Worm (Caenorhabditis elegans) whole organism, L1 larva: Measurements from ENCODE around the gene gst-39.

Experiments
- C04F5.9 ChIP-seq: sonication (generic microtip); optimal IDR thresholded peaks from 2 replicates; lab custom pipeline; 2016; ENCODE audit warnings: missing genetic modification characterization, missing compliant biosample characterization
- C16A3.4 ChIP-seq: fragments of 150-350 bp; optimal IDR thresholded peaks from 2 replicates; lab custom pipeline; 2014; ENCODE audit warnings: missing biosample characterization, missing genetic modification characterization
- aha-1 ChIP-seq: fragments of 150-350 bp; optimal IDR thresholded peaks from 2 replicates; lab custom pipeline; 2014; ENCODE audit warnings: missing biosample characterization, missing genetic modification characterization
- alr-1 ChIP-seq: fragments of 200-800 bp; sonication (Bioruptor generic); optimal IDR thresholded peaks from 2 replicates; lab custom pipeline; 2018; ENCODE audit warnings: borderline replicate concordance, mild to moderate bottlenecking, missing genetic modification characterization, missing compliant biosample characterization
- aly-2 ChIP-seq: fragments of 150-350 bp; optimal IDR thresholded peaks from 2 replicates; lab custom pipeline; 2014; ENCODE audit warnings: missing biosample characterization, missing genetic modification characterization
- blmp-1 ChIP-seq: fragments of 150-350 bp; optimal IDR thresholded peaks from 2 replicates; lab custom pipeline; 2014; ENCODE audit warnings: missing biosample characterization, missing genetic modification characterization
- ceh-63 ChIP-seq: fragments of 200-800 bp; sonication (Bioruptor generic); optimal IDR thresholded peaks from 2 replicates; lab custom pipeline; 2018; ENCODE audit warnings: mild to moderate bottlenecking, missing genetic modification characterization, missing compliant biosample characterization
- ceh-8 ChIP-seq: fragments of 200-800 bp; sonication (Bioruptor generic); optimal IDR thresholded peaks from 2 replicates; lab custom pipeline; 2018; ENCODE audit warnings: mild to moderate bottlenecking, missing genetic modification characterization, moderate library complexity, missing compliant biosample characterization
- ceh-88 ChIP-seq: fragments of 200-800 bp; sonication (Bioruptor generic); IDR thresholded peaks from 2 replicates; pipeline ENCODE4 v1.3.6; 2022; ENCODE audit warnings: missing genetic modification characterization, missing compliant biosample characterization
- efl-1 ChIP-seq, 4 experiments: fragments of 150-350 bp; optimal IDR thresholded peaks in 3 of 4; peaks in 1 of 4; 1 replicate in 1 of 4; 2 replicates in 3 of 4; lab custom pipeline; 2014; ENCODE audit warnings: missing biosample characterization in 2 of 4, missing genetic modification characterization in 2 of 4, missing genetic modification reagents in 2 of 4
- efl-3 ChIP-seq: fragments of 200-800 bp; sonication (Bioruptor generic); optimal IDR thresholded peaks from 2 replicates; lab custom pipeline; 2018; ENCODE audit warnings: mild to moderate bottlenecking, missing genetic modification characterization, missing compliant biosample characterization
- egl-13 ChIP-seq: sonication (generic microtip); optimal IDR thresholded peaks from 2 replicates; lab custom pipeline; 2016; ENCODE audit warnings: missing genotype, missing genetic modification reagents, missing genetic modification characterization, missing compliant biosample characterization
- elt-2 ChIP-seq: sonication (generic microtip); optimal IDR thresholded peaks from 2 replicates; lab custom pipeline; 2016; ENCODE audit warnings: missing genetic modification characterization, mild to moderate bottlenecking, inconsistent platforms, missing compliant biosample characterization, missing genetic modification reagents
- ets-5 ChIP-seq: fragments of 200-800 bp; sonication (Bioruptor generic); IDR thresholded peaks from 2 replicates; pipeline ENCODE4 v1.3.6; 2022; ENCODE audit warnings: missing genetic modification characterization, missing compliant biosample characterization
- fkh-10 ChIP-seq: sonication (generic microtip); optimal IDR thresholded peaks from 2 replicates; lab custom pipeline; 2017; ENCODE audit warnings: missing biosample characterization, missing genetic modification reagents, missing genetic modification characterization
- fkh-8 ChIP-seq: sonication (generic microtip); optimal IDR thresholded peaks from 2 replicates; lab custom pipeline; 2016; ENCODE audit warnings: mild to moderate bottlenecking, missing genetic modification characterization, missing compliant biosample characterization
- fos-1 ChIP-seq: fragments of 150-350 bp; optimal IDR thresholded peaks from 2 replicates; lab custom pipeline; 2014; ENCODE audit warnings: missing biosample characterization, missing genetic modification characterization
- grh-1 ChIP-seq: fragments of 200-800 bp; sonication (Bioruptor generic); IDR thresholded peaks from 2 replicates; pipeline ENCODE4 v1.3.6; 2022; ENCODE audit warnings: missing genetic modification reagents, missing genetic modification characterization, missing compliant biosample characterization
- hlh-4 ChIP-seq: sonication (generic microtip); optimal IDR thresholded peaks from 2 replicates; lab custom pipeline; 2016; ENCODE audit warnings: mild to moderate bottlenecking, missing genetic modification characterization, missing compliant biosample characterization
- hpl-2 ChIP-seq: fragments of 150-350 bp; optimal IDR thresholded peaks from 2 replicates; lab custom pipeline; 2014; ENCODE audit warnings: missing biosample characterization, missing genetic modification reagents, missing genetic modification characterization
- isw-1 ChIP-seq: fragments of 200-800 bp; sonication (Bioruptor generic); IDR thresholded peaks from 2 replicates; pipeline ENCODE4 v1.3.6; 2022; ENCODE audit warnings: missing genetic modification characterization, missing compliant biosample characterization
- lin-14 ChIP-seq: fragments of 200-800 bp; sonication (Bioruptor generic); optimal IDR thresholded peaks from 2 replicates; lab custom pipeline; 2018; ENCODE audit warnings: mild to moderate bottlenecking, missing genetic modification characterization, moderate library complexity, missing compliant biosample characterization
- lin-15B ChIP-seq: fragments of 150-350 bp; sonication (generic microtip); optimal IDR thresholded peaks from 3 replicates; lab custom pipeline; 2014; ENCODE audit warnings: missing biosample characterization, missing genetic modification characterization
- lin-35 ChIP-seq, 2 experiments: fragments of 150-350 bp; optimal IDR thresholded peaks; 2 replicates each; lab custom pipeline; 2014; ENCODE audit warnings: missing biosample characterization in 2 of 2, missing genetic modification characterization in 2 of 2, missing genetic modification reagents in 2 of 2
- lir-3 ChIP-seq: sonication (generic microtip); optimal IDR thresholded peaks from 2 replicates; lab custom pipeline; 2016; ENCODE audit warnings: mild to moderate bottlenecking, missing genetic modification characterization, moderate library complexity, missing compliant biosample characterization; ENCODE audit not compliant: poor library complexity
- lsy-2 ChIP-seq, 2 experiments: fragments of 150-350 bp; optimal IDR thresholded peaks; 2 replicates each; lab custom pipeline; 2014; ENCODE audit warnings: missing biosample characterization in 2 of 2, missing genetic modification characterization in 2 of 2
- mdl-1 ChIP-seq, 2 experiments: fragments of 150-350 bp; optimal IDR thresholded peaks; 2 replicates each; lab custom pipeline; 2014 to 2017; ENCODE audit warnings: missing biosample characterization in 2 of 2, missing genetic modification characterization in 2 of 2, inconsistent platforms in 1 of 2
- mef-2 ChIP-seq: fragments of 150-350 bp; optimal IDR thresholded peaks from 2 replicates; lab custom pipeline; 2014; ENCODE audit warnings: missing biosample characterization, missing genetic modification characterization
- mep-1 ChIP-seq: fragments of 150-350 bp; optimal IDR thresholded peaks from 2 replicates; lab custom pipeline; 2014; ENCODE audit warnings: missing biosample characterization, missing genetic modification characterization
- nhr-28 ChIP-seq: fragments of 150-350 bp; optimal IDR thresholded peaks from 2 replicates; lab custom pipeline; 2014; ENCODE audit warnings: missing biosample characterization, missing genetic modification characterization
- nhr-47 ChIP-seq: sonication (generic microtip); optimal IDR thresholded peaks from 2 replicates; lab custom pipeline; 2016; ENCODE audit warnings: mild to moderate bottlenecking, missing genetic modification characterization, moderate library complexity, missing compliant biosample characterization
- nhr-71 ChIP-seq: sonication (generic microtip); optimal IDR thresholded peaks from 2 replicates; lab custom pipeline; 2016; ENCODE audit warnings: mild to moderate bottlenecking, missing genetic modification characterization, moderate library complexity, missing compliant biosample characterization
- nhr-84 ChIP-seq: sonication (generic microtip); optimal IDR thresholded peaks from 2 replicates; lab custom pipeline; 2017; ENCODE audit warnings: missing biosample characterization, missing genetic modification characterization
- nhr-85 ChIP-seq: sonication (generic microtip); peaks from one replicate; lab custom pipeline; 2016; ENCODE audit warnings: missing genetic modification characterization, inconsistent platforms, missing compliant biosample characterization
- pax-3 ChIP-seq: fragments of 200-800 bp; sonication (Bioruptor generic); optimal IDR thresholded peaks from 2 replicates; lab custom pipeline; 2018; ENCODE audit warnings: mild to moderate bottlenecking, missing genetic modification characterization, moderate library complexity, missing compliant biosample characterization
- rnt-1 ChIP-seq: sonication (generic microtip); optimal IDR thresholded peaks from 2 replicates; lab custom pipeline; 2016; ENCODE audit warnings: mild to moderate bottlenecking, missing genetic modification characterization, moderate library complexity, missing compliant biosample characterization
- snpc-4 ChIP-seq: fragments of 150-350 bp; optimal IDR thresholded peaks from 2 replicates; lab custom pipeline; 2014; ENCODE audit warnings: missing biosample characterization, missing genetic modification characterization
- snu-23 ChIP-seq: sonication (generic microtip); optimal IDR thresholded peaks from 2 replicates; lab custom pipeline; 2016; ENCODE audit warnings: missing genetic modification characterization, missing compliant biosample characterization
- sox-4 ChIP-seq: sonication (generic microtip); optimal IDR thresholded peaks from 2 replicates; lab custom pipeline; 2016; ENCODE audit warnings: missing genetic modification characterization, missing compliant biosample characterization
- sptf-1 ChIP-seq: fragments of 150-350 bp; optimal IDR thresholded peaks from 2 replicates; lab custom pipeline; 2014; ENCODE audit warnings: missing biosample characterization, missing genetic modification characterization
- sup-37 ChIP-seq: fragments of 200-800 bp; sonication (Bioruptor generic); optimal IDR thresholded peaks from 2 replicates; lab custom pipeline; 2018; ENCODE audit warnings: mild to moderate bottlenecking, missing genetic modification characterization, missing compliant biosample characterization
- swsn-7 ChIP-seq: sonication (generic microtip); optimal IDR thresholded peaks from 2 replicates; lab custom pipeline; 2016; ENCODE audit warnings: missing genetic modification characterization, missing compliant biosample characterization
- tbx-2 ChIP-seq: sonication (generic microtip); optimal IDR thresholded peaks from 2 replicates; lab custom pipeline; 2016; ENCODE audit warnings: missing genetic modification characterization, missing compliant biosample characterization
- tlp-1 ChIP-seq: fragments of 150-350 bp; optimal IDR thresholded peaks from 2 replicates; lab custom pipeline; 2014; ENCODE audit warnings: missing biosample characterization, missing genetic modification characterization
- unc-30 ChIP-seq: sonication (generic microtip); optimal IDR thresholded peaks from 2 replicates; lab custom pipeline; 2017; ENCODE audit warnings: missing biosample characterization, missing genetic modification characterization
- unc-86 ChIP-seq: sonication (generic microtip); optimal IDR thresholded peaks from 2 replicates; lab custom pipeline; 2016; ENCODE audit warnings: missing genetic modification characterization, missing compliant biosample characterization
- unc-98 ChIP-seq: fragments of 200-800 bp; sonication (Bioruptor generic); IDR thresholded peaks from 2 replicates; pipeline ENCODE4 v1.3.6; 2022; ENCODE audit warnings: missing genetic modification characterization, missing compliant biosample characterization
- ztf-4 ChIP-seq: fragments of 150-350 bp; optimal IDR thresholded peaks from 2 replicates; lab custom pipeline; 2014; ENCODE audit warnings: missing biosample characterization, missing genetic modification characterization

gst-39 gene

ce11 chrII:15193961-15194360 is 22.2 kb upstream of the gst-39 start (continued):
- no peak for TF ChIP-seq C04F5.9 (tag; lab: Kevin White, UChicago)
- TF ChIP-seq hpl-2 (GFP tag; lab: Kevin White, UChicago) = no peak
- no peak for TF ChIP-seq isw-1
- no peak for TF ChIP-seq fkh-8 (tag; lab: Kevin White, UChicago)
- peak; percentile 31 for TF ChIP-seq lir-3 (tag; lab: Kevin White, UChicago)
- peak; percentile 87 for TF ChIP-seq nhr-71 (tag; lab: Kevin White, UChicago)
- no peak for TF ChIP-seq sup-37 (GFP tag; lab: Kevin White, UChicago)
- TF ChIP-seq mef-2 (tag; lab: Kevin White, UChicago) = no peak
- peak; percentile 39 for TF ChIP-seq swsn-7 (tag; lab: Kevin White, UChicago)
- TF ChIP-seq lsy-2 (tag; optimal IDR thresholded peaks at IDR 0.05; lab: Kevin White, UChicago) = peak; percentile 51 to 54
- no peak for TF ChIP-seq ets-5
- TF ChIP-seq ceh-88 = no peak

ce11 chrII:15190971-15191370 is 19.3 kb upstream of the gst-39 start:
- TF ChIP-seq pax-3 (no peak), elt-2 (peak; percentile 66)

DNA sequence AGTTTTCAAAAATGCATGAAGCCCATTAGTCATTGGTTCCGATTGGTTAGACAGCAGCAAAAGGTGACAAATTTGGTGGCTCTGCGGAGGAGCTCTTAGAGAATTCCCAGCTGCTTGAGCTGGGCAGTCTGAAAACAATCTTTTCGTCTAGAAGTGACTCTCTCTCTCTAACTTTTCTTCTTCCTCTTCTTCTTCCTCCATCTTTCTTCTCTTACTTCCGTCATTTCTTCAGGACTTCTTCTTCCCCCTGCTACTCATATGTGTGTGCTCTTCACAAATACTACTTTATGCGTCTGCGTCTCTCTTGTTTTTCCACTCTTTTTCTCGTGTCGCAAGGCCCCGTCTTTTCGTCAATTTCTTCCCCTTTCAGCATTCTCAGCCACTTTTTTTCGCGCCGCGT is 18.2 kb upstream of the gst-39 start:
- TF ChIP-seq sptf-1 (tag; lab: Kevin White, UChicago) (no peak), swsn-7 (tag; lab: Kevin White, UChicago) (peak; percentile 48), mef-2 (tag; lab: Kevin White, UChicago) (no peak), mep-1 (tag; lab: Kevin White, UChicago) (peak; percentile 28), grh-1 (GFP tag; lab: Robert Waterston, UW) (no peak), aly-2 (no peak), efl-1 (optimal IDR thresholded peaks at IDR 0.05; lab: Kevin White, UChicago) (peak; percentile 35 to 41), efl-1 (GFP tag; optimal IDR thresholded peaks at IDR 0.05 in 1 of 2; lab: Kevin White, UChicago) (peak; percentile 14 to 84), alr-1 (no peak), snpc-4 (no peak), lin-35 (GFP tag; optimal IDR thresholded peaks at IDR 0.05; lab: Kevin White, UChicago) (peak in 1 of 2 experiments; percentile 41), hpl-2 (GFP tag; lab: Kevin White, UChicago) (no peak), unc-30 (tag; lab: Kevin White, UChicago) (no peak), ets-5 (no peak), sox-4 (no peak), elt-2 (no peak), aha-1 (tag; lab: Kevin White, UChicago) (no peak), nhr-47 (peak; percentile 48), efl-3 (GFP tag; lab: Kevin White, UChicago) (no peak), C16A3.4 (tag; lab: Kevin White, UChicago) (no peak), mdl-1 (tag; optimal IDR thresholded peaks at IDR 0.05; lab: Kevin White, UChicago) (peak in 1 of 2 experiments; percentile 39), unc-86 (no peak), isw-1 (peak; percentile 29), tbx-2 (tag; lab: Kevin White, UChicago) (no peak), tlp-1 (tag; lab: Kevin White, UChicago) (no peak), nhr-71 (tag; lab: Kevin White, UChicago) (peak; percentile 47), snu-23 (GFP tag; lab: Kevin White, UChicago) (peak; percentile 29), nhr-28 (no peak), fkh-10 (peak; percentile 47), ceh-63 (GFP tag; lab: Kevin White, UChicago) (no peak), ztf-4 (tag; lab: Kevin White, UChicago) (no peak), lir-3 (tag; lab: Kevin White, UChicago) (no peak), hlh-4 (no peak), blmp-1 (tag; lab: Kevin White, UChicago) (no peak), nhr-84 (tag; lab: Kevin White, UChicago) (no peak), ceh-88 (no peak), ceh-8 (GFP tag; lab: Kevin White, UChicago) (no peak), rnt-1 (no peak), lin-15B (tag; lab: Kevin White, UChicago) (no peak), C04F5.9 (tag; lab: Kevin White, UChicago) (no peak), lsy-2 (tag; optimal IDR thresholded peaks at IDR 0.05; lab: Kevin White, UChicago) (peak; percentile 19 to 29), lin-14 (GFP tag; lab: Kevin White, UChicago) (peak; percentile 80), fos-1 (tag; lab: Kevin White, UChicago) (peak; percentile 12), unc-98 (GFP tag; lab: Robert Waterston, UW) (no peak), nhr-85 (tag; lab: Kevin White, UChicago) (no peak), egl-13 (peak; percentile 57)
